Worm (Caenorhabditis elegans): ENCODE data around the gene Y38H6C.24.

DNA sequence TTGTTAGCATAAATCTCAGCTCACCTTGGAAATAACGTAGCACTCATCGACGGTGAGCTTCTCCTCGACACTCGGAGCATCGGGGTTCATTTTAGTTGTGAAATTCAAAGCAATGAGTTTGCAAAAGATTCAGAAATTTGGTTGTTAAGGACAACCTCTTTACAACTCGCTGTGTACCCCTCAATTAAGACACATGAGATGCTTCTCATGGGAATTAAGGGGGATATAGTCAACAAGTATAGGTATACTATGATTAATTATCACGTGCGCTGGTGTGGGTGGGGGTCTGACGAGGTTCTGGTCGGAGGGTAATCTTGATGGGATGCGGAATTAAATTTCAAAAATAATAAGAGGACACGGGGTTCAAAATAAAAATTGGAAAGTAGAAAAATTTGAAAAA is 25.8 kb upstream of the Y38H6C.24 start, which contains the start of gene dct-14:
- TF ChIP-seq eyg-1 (tag; optimal IDR thresholded peaks at IDR 0.05) (no peak), unc-3 (GFP tag; conservative IDR thresholded peaks at IDR 0.05) (no peak), unc-3 (tag; optimal IDR thresholded peaks at IDR 0.05) (no peak), C08G9.2 (tag; optimal IDR thresholded peaks at IDR 0.05) (no peak), pros-1 (tag; optimal IDR thresholded peaks at IDR 0.05) (no peak), pag-3 (tag; optimal IDR thresholded peaks at IDR 0.05; ENCODE audit: borderline replicate concordance) (no peak)
